Worm (Caenorhabditis elegans) whole organism, L4 larva: Measurements from ENCODE around the gene dyf-2.

Experiments used
- Y5F2A.4 ChIP-seq: fragments of 200-800 bp; sonication (Bioruptor generic); optimal IDR thresholded peaks from 2 replicates; lab custom pipeline; 2018; ENCODE audit warnings: mild to moderate bottlenecking, missing genetic modification characterization, missing compliant biosample characterization
- hmg-1.1 ChIP-seq: fragments of 200-800 bp; sonication (Bioruptor generic); IDR thresholded peaks from 2 replicates; pipeline ENCODE4 v1.3.6; 2022; ENCODE audit warnings: missing genetic modification reagents, missing genetic modification characterization, missing compliant biosample characterization
- lsy-2 ChIP-seq, 2 experiments: fragments of 150-350 bp in 1 of 2; sonication (generic microtip) in 1 of 2; optimal IDR thresholded peaks; 2 replicates each; lab custom pipeline; 2014 to 2017; ENCODE audit warnings: missing biosample characterization in 2 of 2, missing genetic modification characterization in 2 of 2
- nhr-28 ChIP-seq: fragments of 150-350 bp; optimal IDR thresholded peaks from 2 replicates; lab custom pipeline; 2014; ENCODE audit warnings: missing biosample characterization, missing genetic modification characterization
- nhr-41 ChIP-seq: fragments of 200-800 bp; sonication (Bioruptor generic); IDR thresholded peaks from 2 replicates; pipeline ENCODE4 v1.3.6; 2022; ENCODE audit warnings: missing genetic modification reagents, missing genetic modification characterization, missing compliant biosample characterization
- nhr-77 ChIP-seq: fragments of 150-350 bp; optimal IDR thresholded peaks from 2 replicates; lab custom pipeline; 2014; ENCODE audit warnings: missing biosample characterization, missing genetic modification characterization
- zip-2 ChIP-seq: fragments of 150-350 bp; optimal IDR thresholded peaks from 2 replicates; lab custom pipeline; 2014; ENCODE audit warnings: missing biosample characterization, missing genetic modification characterization

- TF ChIP-seq nhr-28 (tag; lab: Kevin White, UChicago) (no peak), hmg-1.1 (GFP tag; lab: Robert Waterston, UW) (no peak), nhr-41 (GFP tag; lab: Robert Waterston, UW) (no peak), Y5F2A.4 (no peak), nhr-77 (tag; lab: Kevin White, UChicago) (no peak), zip-2 (no peak), lsy-2 (tag; optimal IDR thresholded peaks at IDR 0.05; lab: Kevin White, UChicago) (no peak)
These were observed 44.7 kb downstream of the dyf-2 start, which contains the start of gene acbp-5 for ce11 chrIII:13641588-13641987.
